Fruit fly (Drosophila melanogaster) whole organism, adult: ENCODE results near the gene CG5070.

Source experiments
- CG12768 ChIP-seq: fragments of 200-800 bp; sonication (Bioruptor generic); optimal IDR thresholded peaks from 2 replicates; lab custom pipeline; 2017; ENCODE audit warnings: missing biosample characterization, missing genetic modification characterization, mild to moderate bottlenecking, moderate library complexity, missing genetic modification reagents
- CG7101 ChIP-seq: fragments of 200-800 bp; sonication (Bioruptor generic); optimal IDR thresholded peaks from 2 replicates; lab custom pipeline; 2018; ENCODE audit warnings: missing biosample characterization, mild to moderate bottlenecking, missing genetic modification characterization, moderate library complexity
- Clk ChIP-seq: fragments of 200-800 bp; sonication (Bioruptor generic); optimal IDR thresholded peaks from 2 replicates; lab custom pipeline; 2017; ENCODE audit warnings: missing biosample characterization, missing genetic modification characterization
- Hr96 ChIP-seq: fragments of 200-800 bp; sonication (Bioruptor generic); optimal IDR thresholded peaks from 2 replicates; lab custom pipeline; 2016; ENCODE audit warnings: missing biosample characterization, missing genetic modification characterization
- cic ChIP-seq: fragments of 200-800 bp; sonication (Bioruptor generic); optimal IDR thresholded peaks from 2 replicates; lab custom pipeline; 2017; ENCODE audit warnings: missing biosample characterization, mild to moderate bottlenecking, missing genetic modification characterization, moderate library complexity

DNA sequence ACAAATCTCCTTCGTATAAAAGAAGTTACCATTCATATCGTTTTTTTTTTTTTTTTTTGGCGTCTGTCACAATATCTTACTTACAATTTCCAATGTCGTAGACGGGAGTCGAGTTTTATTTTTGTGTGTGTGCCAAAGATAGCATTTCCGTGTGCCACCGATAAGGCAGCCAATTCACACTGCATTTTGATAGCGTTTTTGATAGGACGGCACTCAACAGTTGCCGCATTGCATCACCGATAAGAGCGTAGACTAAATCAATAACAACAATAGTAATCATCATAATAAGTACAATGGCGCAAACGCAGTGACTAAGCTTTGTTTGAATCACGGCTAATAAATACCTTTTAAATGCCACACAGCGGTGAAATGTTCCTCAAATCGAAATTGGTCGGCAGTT is 16.5 kb upstream of the CG5070 start:
- TF ChIP-seq CG7101 (peak; percentile 7), CG12768 (GFP tag; lab: Kevin White, UChicago) (no peak), Hr96 (GFP tag; lab: Kevin White, UChicago) (no peak), cic (GFP tag; lab: Kevin White, UChicago) (peak; percentile 79), Clk (GFP tag; lab: Kevin White, UChicago) (no peak)
